Worm (Caenorhabditis elegans): ENCODE data around the gene sre-13.
"Not testable (repeated sequence)": the region's sequence is repeated elsewhere in the genome, so short reads cannot be mapped to it uniquely, and the experiment has no call there.

Gene sre-13

ce11 chrII:14645290-14645689 lies 8.7 kb upstream of the sre-13 start:
- TF ChIP-seq ZK185.1 (tag; optimal IDR thresholded peaks at IDR 0.05; ENCODE audit: poor library complexity, severe bottlenecking) (no peak), cebp-1 (GFP tag; IDR thresholded peaks at IDR 0.05) (no peak), cebp-1 (tag; optimal IDR thresholded peaks at IDR 0.05) (peak; percentile 64), hmg-1.2 (GFP tag; IDR thresholded peaks at IDR 0.05) (peak; percentile 74; the same call in 1 of the 2 replicates), atf-7 (tag; optimal IDR thresholded peaks at IDR 0.05) (no peak), tbx-9 (tag; optimal IDR thresholded peaks at IDR 0.05; ENCODE audit: borderline replicate concordance) (no peak), snpc-4 (GFP tag; optimal IDR thresholded peaks at IDR 0.05) (no peak), snpc-4 (tag; optimal IDR thresholded peaks at IDR 0.05) (peak in 2 of 4 experiments; percentile 15 to 40)

DNA sequence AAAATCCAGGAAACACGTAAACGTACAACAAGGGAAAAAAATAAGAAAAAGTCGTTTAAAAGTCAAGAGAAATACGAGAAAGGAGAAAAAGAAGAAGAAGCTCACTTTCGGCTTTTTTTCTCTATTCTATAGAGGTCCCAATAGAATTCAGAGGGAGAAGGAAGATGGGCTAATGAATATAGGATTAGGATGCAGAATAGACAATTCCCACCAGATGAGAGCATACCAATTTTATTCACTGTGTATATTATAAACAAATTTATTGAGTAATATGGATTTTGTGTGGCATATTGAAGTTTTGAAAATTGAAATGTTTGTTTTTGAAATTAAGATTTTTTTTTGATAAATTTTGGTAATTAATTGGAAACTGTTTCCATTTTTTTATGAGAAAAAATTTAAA lies 7.8 kb upstream of the sre-13 start:
- TF ChIP-seq him-1 (tag; optimal IDR thresholded peaks at IDR 0.05) (no peak), egrh-3 (GFP tag; IDR thresholded peaks at IDR 0.05) (no peak), K12H6.12 (tag; optimal IDR thresholded peaks at IDR 0.05) (no peak), attf-5 (GFP tag; optimal IDR thresholded peaks at IDR 0.05) (no peak), ceh-79 (tag; optimal IDR thresholded peaks at IDR 0.05) (no peak), snpc-1.1 (tag; optimal IDR thresholded peaks at IDR 0.05; ENCODE audit: insufficient read depth) (no peak)

DNA sequence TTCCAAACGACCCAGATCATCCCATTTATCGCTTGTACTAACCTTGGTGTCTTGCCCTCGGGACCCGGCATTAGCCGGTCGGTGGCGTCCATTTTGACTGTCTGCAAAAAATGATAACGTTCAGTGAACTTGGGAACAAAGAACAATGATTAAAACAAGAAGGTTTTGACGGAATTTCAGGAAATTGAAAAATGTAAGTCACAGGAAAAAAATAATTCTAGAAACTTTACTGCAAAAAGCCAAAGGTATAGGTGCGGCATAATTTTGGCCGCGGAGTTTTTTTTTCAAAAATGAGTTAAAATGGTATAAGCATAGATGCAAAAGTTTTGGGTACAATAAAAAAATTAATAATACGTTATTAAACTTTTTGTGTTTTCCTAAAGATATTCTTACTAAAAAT lies 7.3 kb upstream of the sre-13 start, which contains the start of gene atgp-2:
Gene atgp-2, minus strand, starts transcription at position 101 of the 400 bp plus-strand sequence.
- TF ChIP-seq ztf-28 (GFP tag; IDR thresholded peaks at IDR 0.05) (no peak), egl-44 (GFP tag; IDR thresholded peaks at IDR 0.05) (no peak), F37B4.10 (GFP tag; IDR thresholded peaks at IDR 0.05) (no peak), unc-130 (GFP tag; optimal IDR thresholded peaks at IDR 0.05) (no peak), ceh-91 (GFP tag; IDR thresholded peaks at IDR 0.05) (no peak), Y56A3A.18 (GFP tag; IDR thresholded peaks at IDR 0.05) (no peak), B0336.3 (GFP tag; IDR thresholded peaks at IDR 0.05) (no peak), xnd-1 (tag; optimal IDR thresholded peaks at IDR 0.05) (no peak), rpc-1 (optimal IDR thresholded peaks at IDR 0.05) (no peak), rpc-1 (tag; optimal IDR thresholded peaks at IDR 0.05) (no peak), F10E7.11 (tag; optimal IDR thresholded peaks at IDR 0.05) (no peak), madf-10 (tag; optimal IDR thresholded peaks at IDR 0.05) (no peak), lag-1 (GFP tag; IDR thresholded peaks at IDR 0.05) (no peak), ceh-58 (GFP tag; IDR thresholded peaks at IDR 0.05) (no peak)

DNA sequence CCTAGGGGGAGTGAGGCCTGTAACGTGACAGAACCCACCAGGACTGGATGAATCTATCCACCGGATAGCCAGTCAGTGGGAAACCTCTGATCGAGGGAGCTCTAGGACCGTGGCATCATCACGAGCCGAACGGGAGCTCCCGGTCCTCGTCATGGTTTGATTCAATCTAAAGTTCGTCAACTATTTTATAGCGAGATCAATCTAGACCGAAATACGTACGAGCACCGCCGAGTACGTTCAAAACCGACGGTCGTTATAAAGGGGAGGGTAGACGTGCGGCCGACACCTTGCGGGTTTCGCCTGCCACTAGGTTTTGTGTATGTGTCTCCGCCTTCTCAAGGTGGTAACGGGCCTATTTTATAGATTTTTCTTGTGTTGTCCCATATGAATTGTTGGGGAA lies 4.8 kb upstream of the sre-13 start:
- TF ChIP-seq snpc-1.1 (tag; optimal IDR thresholded peaks at IDR 0.05; ENCODE audit: insufficient read depth): peak; percentile 76
- peak; percentile 69 for TF ChIP-seq hmg-1.2 (GFP tag; IDR thresholded peaks at IDR 0.05)
- TF ChIP-seq lin-26 (GFP tag; IDR thresholded peaks at IDR 0.05): peak; percentile 52; the same call in 1 of the 2 replicates
- TF ChIP-seq rpc-1 (optimal IDR thresholded peaks at IDR 0.05): peak; percentile 24
- TF ChIP-seq rpc-1 (tag; optimal IDR thresholded peaks at IDR 0.05): peak; percentile 64
- peak; percentile 29 for TF ChIP-seq B0261.1 (tag; optimal IDR thresholded peaks at IDR 0.05)
- TF ChIP-seq D2030.7 (GFP tag; IDR thresholded peaks at IDR 0.05): peak; percentile 64
- peak; percentile 30; the same call in 1 of the 2 replicates for TF ChIP-seq mcd-1 (GFP tag; IDR thresholded peaks at IDR 0.05)
- peak; percentile 51 for TF ChIP-seq tbp1 (GFP tag; optimal IDR thresholded peaks at IDR 0.05)
- TF ChIP-seq snpc-4 (GFP tag; optimal IDR thresholded peaks at IDR 0.05): peak; percentile 52
- TF ChIP-seq snpc-4 (tag; optimal IDR thresholded peaks at IDR 0.05): peak; percentile 55 to 94 (median 76)

ce11 chrII:14635895-14636294 lies 742 bp downstream of the sre-13 start:
- TF ChIP-seq rcor-1 (GFP tag; IDR thresholded peaks at IDR 0.05) (peak; percentile 45), snpc-4 (tag; optimal IDR thresholded peaks at IDR 0.05) (peak in 3 of 4 experiments; percentile 61 to 95 (median 94)), hmg-1.2 (GFP tag; IDR thresholded peaks at IDR 0.05) (peak; percentile 81), zfh-2 (GFP tag; conservative IDR thresholded peaks at IDR 0.05) (0 out of 2 replicates have a peak, but pooled peaks have one; percentile 19), snpc-1.1 (tag; optimal IDR thresholded peaks at IDR 0.05; ENCODE audit: insufficient read depth) (peak; percentile 77), nfyb-1 (GFP tag; IDR thresholded peaks at IDR 0.05) (peak; percentile 64), mcd-1 (GFP tag; IDR thresholded peaks at IDR 0.05) (0 out of 2 replicates have a peak, but pooled peaks have one; percentile 26), rpc-1 (optimal IDR thresholded peaks at IDR 0.05) (peak; percentile 33), rpc-1 (tag; optimal IDR thresholded peaks at IDR 0.05) (peak; percentile 56), D2030.7 (GFP tag; IDR thresholded peaks at IDR 0.05) (peak; percentile 40; the same call in 1 of the 2 replicates), dox-1 (GFP tag; IDR thresholded peaks at IDR 0.05) (peak; percentile 50; the same call in 1 of the 2 replicates), madf-6 (GFP tag; IDR thresholded peaks at IDR 0.05) (peak; percentile 53; the same call in 1 of the 2 replicates), tbp1 (GFP tag; optimal IDR thresholded peaks at IDR 0.05) (peak; percentile 64)
- TF ChIP-seq snpc-4 (GFP tag; optimal IDR thresholded peaks at IDR 0.05): not testable (repeated sequence)

Data from whole organism, young adult.